Fruit fly (Drosophila melanogaster) S2 (cell line): ENCODE measurements around the gene stx.

ENCODE experiments used
- CG8478 ChIP-seq: fragments of >200 bp; optimal IDR thresholded peaks from 2 replicates; lab custom pipeline; 2018
- CTCF ChIP-seq, 2 experiments: fragments of >200 bp; optimal IDR thresholded peaks; 2 replicates each; lab custom pipeline; 2018

- TF ChIP-seq CTCF (optimal IDR thresholded peaks at IDR 0.05; lab: Kevin White, UChicago), result no peak
- no peak for TF ChIP-seq CG8478 (lab: Kevin White, UChicago)
Measured at dm6 chrX:10789279-10789678, 44.5 kb upstream of the stx start.
